Worm (Caenorhabditis elegans): Measurements from ENCODE around the gene rbm-26.

Gene rbm-26

DNA sequence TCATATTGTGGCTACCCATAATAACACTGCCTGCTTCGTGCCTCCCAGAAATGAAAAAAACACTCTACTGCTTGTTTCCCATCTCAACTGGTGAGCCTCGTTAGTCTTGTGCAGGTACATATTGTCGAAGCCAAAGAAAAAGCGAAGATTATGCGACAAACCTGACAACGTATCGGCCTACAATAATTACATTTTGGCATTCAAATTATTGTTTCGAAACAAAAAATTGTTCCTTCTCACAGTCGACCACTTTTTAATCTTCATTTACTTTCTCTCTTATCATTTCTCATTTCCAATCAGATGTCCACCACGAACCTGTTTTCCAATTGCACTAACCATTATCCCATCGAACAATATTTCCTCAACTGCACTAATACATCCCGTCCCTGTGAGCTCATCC, 31.7 kb downstream of the rbm-26 start, which contains the start of gene B0244.15:
B0244.15 (plus strand) TSS at position 301 of the 400 bp plus-strand sequence.
- no peak for TF ChIP-seq hmbx-1 (tag; optimal IDR thresholded peaks at IDR 0.05)
- no peak for TF ChIP-seq ets-7 (tag; optimal IDR thresholded peaks at IDR 0.05)
- no peak for TF ChIP-seq pes-1 (GFP tag; IDR thresholded peaks at IDR 0.05)
- TF ChIP-seq flt-1 (GFP tag; IDR thresholded peaks at IDR 0.05): no peak
- no peak for TF ChIP-seq B0310.2 (tag; optimal IDR thresholded peaks at IDR 0.05)
- no peak for TF ChIP-seq hnd-1 (tag; optimal IDR thresholded peaks at IDR 0.05)
- TF ChIP-seq aly-1 (tag; optimal IDR thresholded peaks at IDR 0.05): no peak

DNA sequence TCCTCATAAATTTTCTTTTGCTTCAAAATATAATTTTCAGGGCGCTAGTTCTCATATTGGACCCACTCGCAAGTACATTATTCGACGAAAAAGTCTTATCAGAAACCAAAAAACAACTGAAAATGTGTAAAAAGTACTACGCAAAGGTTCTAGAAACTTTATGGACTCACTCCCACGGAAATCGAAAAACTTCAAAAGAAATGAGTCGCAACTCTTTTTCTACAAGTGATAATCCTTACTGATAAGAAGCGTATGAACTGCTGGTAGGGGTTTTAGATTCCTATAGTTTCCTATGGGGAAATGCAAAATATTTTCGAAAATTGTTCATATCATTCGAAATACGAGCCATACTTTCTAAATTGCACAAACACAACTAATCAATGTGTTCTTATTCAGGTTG, 33.2 kb downstream of the rbm-26 start, which contains the start of gene B0244.5:
B0244.5 (plus strand) TSS at position 301 of the 400 bp plus-strand sequence.
- no peak for TF ChIP-seq aly-1 (tag; optimal IDR thresholded peaks at IDR 0.05)
- TF ChIP-seq tbx-11 (GFP tag; IDR thresholded peaks at IDR 0.05): no peak
- TF ChIP-seq sea-1 (GFP tag; conservative IDR thresholded peaks at IDR 0.05): no peak
- TF ChIP-seq tbx-37 (GFP tag; conservative IDR thresholded peaks at IDR 0.05): no peak
- no peak for TF ChIP-seq tra-4 (tag; optimal IDR thresholded peaks at IDR 0.05)
- TF ChIP-seq flt-1 (GFP tag; IDR thresholded peaks at IDR 0.05): no peak
- TF ChIP-seq ceh-36 (tag; optimal IDR thresholded peaks at IDR 0.05): no peak
- TF ChIP-seq hmbx-1 (tag; optimal IDR thresholded peaks at IDR 0.05): no peak
- no peak for TF ChIP-seq hmg-4 (GFP tag; optimal IDR thresholded peaks at IDR 0.05)
- no peak for TF ChIP-seq scrt-1 (GFP tag; IDR thresholded peaks at IDR 0.05)
- TF ChIP-seq pes-1 (GFP tag; IDR thresholded peaks at IDR 0.05): no peak

DNA sequence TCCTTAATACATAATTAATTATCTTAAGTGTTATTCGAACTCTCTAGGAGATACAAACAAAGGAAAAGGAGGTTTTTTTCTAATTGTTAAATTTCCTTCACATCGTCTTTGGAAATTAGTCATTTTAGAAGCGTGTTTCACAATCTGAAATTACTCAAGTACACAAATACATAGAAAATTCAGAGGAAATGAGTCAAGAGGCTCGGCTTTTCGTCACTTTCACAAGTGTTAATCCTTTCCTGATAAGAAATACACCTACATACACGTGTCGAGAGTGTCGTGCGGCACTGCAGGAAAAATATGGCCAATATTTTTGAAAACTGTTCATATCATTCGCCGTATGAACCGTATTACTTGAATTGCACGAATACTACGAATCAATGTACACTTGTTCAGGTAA, 35.8 kb downstream of the rbm-26 start, which contains the start of gene B0244.4:
B0244.4 (plus strand) TSS at position 301 of the 400 bp plus-strand sequence.
- TF ChIP-seq tbx-37 (GFP tag; conservative IDR thresholded peaks at IDR 0.05) (no peak), tbx-11 (GFP tag; IDR thresholded peaks at IDR 0.05) (no peak), ets-7 (tag; optimal IDR thresholded peaks at IDR 0.05) (no peak), F13C5.2 (tag; optimal IDR thresholded peaks at IDR 0.05) (no peak), flt-1 (GFP tag; IDR thresholded peaks at IDR 0.05) (no peak), hmg-4 (GFP tag; optimal IDR thresholded peaks at IDR 0.05) (no peak), ceh-36 (tag; optimal IDR thresholded peaks at IDR 0.05) (no peak), ceh-13 (GFP tag; optimal IDR thresholded peaks at IDR 0.05) (no peak), B0310.2 (tag; optimal IDR thresholded peaks at IDR 0.05) (no peak), sea-1 (GFP tag; conservative IDR thresholded peaks at IDR 0.05) (no peak), ama-1 (optimal IDR thresholded peaks at IDR 0.05) (no peak), aly-1 (tag; optimal IDR thresholded peaks at IDR 0.05) (no peak), scrt-1 (GFP tag; IDR thresholded peaks at IDR 0.05) (no peak)

DNA sequence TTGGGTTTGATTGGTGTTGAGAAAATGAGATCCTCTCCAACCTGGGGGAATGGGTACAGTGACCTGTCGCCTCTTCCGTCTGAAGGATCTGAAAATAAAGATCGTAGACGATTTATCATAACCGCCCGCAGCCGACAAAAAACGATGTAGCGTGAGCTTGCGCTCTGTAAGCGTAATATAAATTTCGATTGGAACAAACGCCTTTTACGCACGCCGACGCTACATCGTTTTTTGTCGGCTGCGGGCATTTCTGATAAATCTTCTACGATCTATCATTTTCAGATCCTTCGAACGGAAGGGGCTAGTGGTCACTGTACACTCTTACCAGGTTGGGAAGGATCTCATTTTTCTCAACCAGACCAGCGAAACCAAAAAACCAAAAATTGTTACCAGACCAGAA, 37.0 kb downstream of the rbm-26 start:
- TF ChIP-seq ceh-13 (GFP tag; optimal IDR thresholded peaks at IDR 0.05): no peak
- TF ChIP-seq tbx-37 (GFP tag; conservative IDR thresholded peaks at IDR 0.05): no peak
- no peak for TF ChIP-seq tra-4 (tag; optimal IDR thresholded peaks at IDR 0.05)
- no peak for TF ChIP-seq hnd-1 (tag; optimal IDR thresholded peaks at IDR 0.05)
- TF ChIP-seq tbx-11 (GFP tag; IDR thresholded peaks at IDR 0.05): no peak
- TF ChIP-seq ama-1 (optimal IDR thresholded peaks at IDR 0.05): no peak
- no peak for TF ChIP-seq aly-1 (tag; optimal IDR thresholded peaks at IDR 0.05)
- TF ChIP-seq scrt-1 (GFP tag; IDR thresholded peaks at IDR 0.05): no peak
- TF ChIP-seq pes-1 (GFP tag; IDR thresholded peaks at IDR 0.05): no peak
- TF ChIP-seq F13C5.2 (tag; optimal IDR thresholded peaks at IDR 0.05): no peak

DNA sequence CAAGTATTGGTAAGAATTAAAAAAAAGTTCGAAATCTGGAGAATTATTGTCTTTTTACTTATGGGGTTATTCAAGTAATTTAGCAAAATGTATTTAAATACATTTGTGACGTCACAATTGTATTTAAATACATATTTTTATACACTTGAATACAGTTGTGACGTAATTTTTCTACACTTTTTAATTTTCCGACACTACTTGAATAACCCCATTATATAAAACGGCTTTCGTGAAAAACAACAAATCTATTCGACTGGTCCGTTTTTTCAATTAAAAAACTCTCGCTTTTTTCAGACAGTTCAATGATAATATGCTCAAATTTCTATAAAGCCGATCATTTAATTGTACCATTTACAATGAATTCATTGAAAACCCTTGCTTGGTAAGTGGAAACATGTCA, 39.2 kb downstream of the rbm-26 start:
- TF ChIP-seq tbx-11 (GFP tag; IDR thresholded peaks at IDR 0.05) (no peak), hmg-4 (GFP tag; optimal IDR thresholded peaks at IDR 0.05) (no peak), B0310.2 (tag; optimal IDR thresholded peaks at IDR 0.05) (no peak), pes-1 (GFP tag; IDR thresholded peaks at IDR 0.05) (no peak), tbx-37 (GFP tag; conservative IDR thresholded peaks at IDR 0.05) (no peak)

DNA sequence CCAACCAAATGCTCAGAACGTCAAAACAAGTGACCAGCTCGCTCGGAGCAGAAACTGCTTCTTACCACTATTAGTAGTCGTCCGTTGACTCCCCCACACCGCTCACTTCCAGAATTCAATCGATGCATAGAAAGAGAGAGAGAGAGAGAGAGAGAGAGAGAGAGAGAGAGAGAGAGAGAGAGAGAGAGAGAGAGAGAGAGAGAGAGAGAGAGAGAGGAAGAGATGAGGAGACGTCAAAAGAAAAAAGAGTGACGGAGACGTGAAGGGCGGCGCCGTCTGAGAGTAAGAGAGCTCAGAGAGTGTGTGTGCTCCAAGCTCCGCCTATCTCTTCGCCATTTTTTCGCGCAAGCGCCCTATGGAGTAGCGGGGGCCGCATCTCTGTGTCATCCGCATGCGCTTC, 43.9 kb downstream of the rbm-26 start, which contains the start of gene ida-1:
ida-1 (plus strand) TSS at position 336 of the 400 bp plus-strand sequence.
- TF ChIP-seq pes-1 (GFP tag; IDR thresholded peaks at IDR 0.05) (no peak), scrt-1 (GFP tag; IDR thresholded peaks at IDR 0.05) (no peak), flt-1 (GFP tag; IDR thresholded peaks at IDR 0.05) (no peak), aly-1 (tag; optimal IDR thresholded peaks at IDR 0.05) (no peak)

DNA sequence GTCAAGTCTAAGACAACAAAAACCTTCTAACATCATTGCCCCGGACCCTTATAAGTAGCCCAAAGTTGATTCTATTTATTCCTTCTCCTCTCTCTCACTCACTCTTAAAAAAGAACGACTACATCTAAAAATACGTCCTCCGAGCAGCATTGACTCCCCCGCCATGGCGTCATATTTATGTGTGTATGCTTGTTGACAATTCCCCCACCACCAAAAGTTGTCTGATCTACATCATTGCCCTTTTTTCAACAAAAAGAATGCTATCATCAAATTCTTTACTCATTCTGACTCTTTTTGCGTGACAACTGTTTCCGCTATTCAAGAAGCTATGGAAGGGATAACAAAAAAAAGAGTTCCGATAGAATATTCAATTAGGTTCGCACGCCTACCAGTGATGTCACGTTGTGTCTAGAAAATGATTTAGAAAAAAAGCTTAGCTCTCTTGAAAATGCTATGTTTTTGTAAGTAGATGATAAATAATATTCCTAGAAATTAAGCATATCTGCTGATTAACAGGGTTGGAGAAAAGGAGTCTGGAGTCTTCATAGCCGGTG, 46.2 kb downstream of the rbm-26 start:
- TF ChIP-seq ceh-13 (GFP tag; optimal IDR thresholded peaks at IDR 0.05): no peak
- no peak for TF ChIP-seq ceh-36 (tag; optimal IDR thresholded peaks at IDR 0.05)
- no peak for TF ChIP-seq hmg-4 (GFP tag; optimal IDR thresholded peaks at IDR 0.05)
- TF ChIP-seq tra-4 (tag; optimal IDR thresholded peaks at IDR 0.05): no peak

DNA sequence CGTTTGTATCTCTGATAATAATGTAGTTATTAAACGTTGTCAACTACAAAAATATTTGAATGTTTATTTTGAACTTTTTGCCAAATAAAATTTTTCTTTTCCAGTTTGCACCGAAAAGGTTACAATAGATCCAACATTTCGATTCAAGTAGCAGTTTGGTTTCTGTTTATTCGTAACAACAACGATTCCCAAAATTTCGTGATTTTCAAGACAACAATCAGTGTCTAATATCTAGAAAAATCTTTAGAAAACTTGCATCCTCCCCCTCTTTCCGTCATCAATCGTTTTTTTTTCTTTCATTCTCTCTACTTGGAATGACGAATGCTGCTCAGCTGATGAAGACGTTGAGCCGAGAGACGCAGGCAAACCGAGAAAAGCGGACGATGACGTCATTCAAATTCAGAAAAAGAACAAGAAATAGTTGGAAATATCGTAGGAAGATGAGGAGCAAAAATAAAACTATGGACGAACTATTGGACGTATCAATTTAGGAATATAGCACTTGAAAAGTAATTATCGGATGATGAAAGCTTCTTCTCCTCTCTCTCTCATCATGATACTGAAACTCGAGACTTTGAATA, 47.3 kb downstream of the rbm-26 start:
- TF ChIP-seq tbx-11 (GFP tag; IDR thresholded peaks at IDR 0.05) (no peak), scrt-1 (GFP tag; IDR thresholded peaks at IDR 0.05) (no peak), hmg-4 (GFP tag; optimal IDR thresholded peaks at IDR 0.05) (no peak), sea-1 (GFP tag; conservative IDR thresholded peaks at IDR 0.05) (no peak), ceh-36 (tag; optimal IDR thresholded peaks at IDR 0.05) (no peak), aly-1 (tag; optimal IDR thresholded peaks at IDR 0.05) (no peak), tbx-37 (GFP tag; conservative IDR thresholded peaks at IDR 0.05) (no peak), F13C5.2 (tag; optimal IDR thresholded peaks at IDR 0.05) (no peak)
